Fruit fly (Drosophila melanogaster): ENCODE results near the gene InR.

DNA sequence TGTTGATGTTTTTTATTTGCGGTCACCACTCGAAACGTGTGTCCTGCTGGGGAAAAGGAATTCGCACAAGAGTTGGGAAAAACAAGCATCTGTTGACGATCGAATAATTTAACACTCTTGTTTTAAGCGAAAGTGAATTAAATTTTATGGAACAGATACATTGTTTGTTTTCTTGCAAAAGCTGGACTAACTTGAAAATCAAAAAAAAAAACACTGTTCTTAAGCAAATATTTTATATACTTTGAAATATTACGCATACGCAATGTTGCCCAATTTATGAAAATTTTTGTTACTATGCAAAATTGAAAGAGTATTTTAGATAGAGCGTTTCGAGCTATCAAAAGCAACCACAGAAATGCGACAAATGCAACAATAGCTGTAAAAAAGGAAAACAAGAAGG, 29.3 kb upstream of the InR start:
- TF ChIP-seq OdsH (GFP tag; optimal IDR thresholded peaks at IDR 0.05) (peak; percentile 43), Sox15 (GFP tag; optimal IDR thresholded peaks at IDR 0.05) (peak; percentile 32), CG15336 (GFP tag; IDR thresholded peaks at IDR 0.05) (no peak)

Measured in whole organism, prepupa.